Worm (Caenorhabditis elegans): ENCODE measurements around the gene ttbk-7.

The ttbk-7 gene

DNA sequence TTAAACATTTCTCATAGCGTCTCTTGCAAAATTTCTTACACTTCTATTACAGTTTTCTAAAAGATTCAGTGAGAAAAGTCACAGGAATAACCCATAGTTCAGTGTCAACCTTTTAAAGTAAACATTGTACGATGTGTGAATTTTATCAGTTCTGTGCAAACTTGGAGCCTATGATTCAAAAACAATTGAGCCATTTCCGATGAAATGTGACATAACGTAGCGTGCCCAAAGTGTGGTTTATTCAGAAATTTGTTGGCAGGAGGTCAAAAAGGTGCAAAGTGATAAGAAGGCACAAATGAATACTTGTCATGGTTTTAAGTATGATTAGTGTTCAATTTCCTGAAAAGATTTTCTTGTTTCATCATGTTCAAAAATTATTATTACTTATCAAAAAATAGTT, 18.1 kb downstream of the ttbk-7 start:
- TF ChIP-seq nhr-80 (tag; optimal IDR thresholded peaks at IDR 0.05) (peak; percentile 59), attf-6 (GFP tag; IDR thresholded peaks at IDR 0.05) (no peak), lin-54 (GFP tag; optimal IDR thresholded peaks at IDR 0.05) (no peak)

DNA sequence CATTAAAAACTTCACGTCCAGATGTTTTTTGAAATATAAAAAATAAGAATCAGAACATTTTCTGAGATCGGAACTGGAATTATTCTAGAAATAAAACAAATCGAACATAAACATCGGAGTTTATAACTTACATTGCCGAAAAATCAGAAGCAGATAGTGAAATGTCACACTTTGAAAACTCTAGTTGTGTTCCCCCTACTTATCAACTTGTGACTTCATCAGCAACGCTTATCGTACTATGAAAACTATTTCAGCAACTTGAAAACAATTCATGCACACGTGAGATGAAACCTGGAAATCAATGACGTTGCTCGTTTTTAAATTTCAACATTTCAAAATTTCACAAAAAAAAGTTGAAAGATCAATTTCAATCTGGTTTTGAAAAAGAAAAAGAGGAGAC, 19.0 kb downstream of the ttbk-7 start:
- no peak for TF ChIP-seq somi-1 (GFP tag; optimal IDR thresholded peaks at IDR 0.05)
- no peak for TF ChIP-seq xnd-1 (tag; optimal IDR thresholded peaks at IDR 0.05)
- TF ChIP-seq K12H6.12 (tag; optimal IDR thresholded peaks at IDR 0.05) = no peak
- no peak for TF ChIP-seq ztf-22 (GFP tag; optimal IDR thresholded peaks at IDR 0.05)
- no peak for TF ChIP-seq hlh-26 (GFP tag; conservative IDR thresholded peaks at IDR 0.05)
- TF ChIP-seq F22D6.2 (tag; optimal IDR thresholded peaks at IDR 0.05) = no peak
- no peak for TF ChIP-seq attf-5 (GFP tag; optimal IDR thresholded peaks at IDR 0.05)
- no peak for TF ChIP-seq nfyb-1 (GFP tag; IDR thresholded peaks at IDR 0.05)
- TF ChIP-seq nhr-80 (tag; optimal IDR thresholded peaks at IDR 0.05) = no peak
- no peak for TF ChIP-seq snpc-3.4 (tag; optimal IDR thresholded peaks at IDR 0.05)
- no peak for TF ChIP-seq egl-44 (GFP tag; IDR thresholded peaks at IDR 0.05)
- TF ChIP-seq hmg-20 (GFP tag; IDR thresholded peaks at IDR 0.05) = no peak
- TF ChIP-seq F57A8.1 (GFP tag; optimal IDR thresholded peaks at IDR 0.05) = no peak
- no peak for TF ChIP-seq lin-40 (tag; optimal IDR thresholded peaks at IDR 0.05)
- TF ChIP-seq lsl-1 (GFP tag; optimal IDR thresholded peaks at IDR 0.05) = no peak
- TF ChIP-seq aptf-3 (GFP tag; IDR thresholded peaks at IDR 0.05) = no peak

DNA sequence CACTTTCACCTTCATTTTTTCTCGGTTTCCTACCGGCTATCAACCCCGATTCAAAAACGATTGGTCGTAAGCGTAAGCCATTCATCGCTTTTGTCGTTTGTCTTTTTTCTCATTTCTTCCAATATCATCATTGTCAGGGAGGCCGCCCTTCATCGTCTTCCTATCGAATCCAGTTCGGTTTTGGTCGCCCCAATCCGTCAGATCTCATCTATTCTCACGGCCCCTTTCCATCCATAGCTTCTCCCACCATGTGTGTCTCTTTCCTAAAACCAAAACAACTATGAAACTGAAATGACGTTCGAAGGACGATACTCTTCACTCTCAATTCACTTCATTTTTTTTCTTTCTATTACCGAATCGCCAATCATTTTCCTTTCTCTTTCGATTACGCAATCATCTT, 19.8 kb downstream of the ttbk-7 start:
- TF ChIP-seq ccch-3 (GFP tag; optimal IDR thresholded peaks at IDR 0.05) (no peak), somi-1 (GFP tag; optimal IDR thresholded peaks at IDR 0.05) (no peak), aptf-2 (GFP tag; conservative IDR thresholded peaks at IDR 0.05) (no peak), sea-2 (GFP tag; IDR thresholded peaks at IDR 0.05) (no peak), tlf-1 (GFP tag; optimal IDR thresholded peaks at IDR 0.05) (no peak), B0035.1 (tag; optimal IDR thresholded peaks at IDR 0.05) (no peak), F22D6.2 (tag; optimal IDR thresholded peaks at IDR 0.05) (no peak), efl-1 (GFP tag; optimal IDR thresholded peaks at IDR 0.05) (no peak), snpc-1.3 (tag; optimal IDR thresholded peaks at IDR 0.05; ENCODE audit: insufficient read depth) (no peak), fkh-3 (tag; optimal IDR thresholded peaks at IDR 0.05) (no peak)

DNA sequence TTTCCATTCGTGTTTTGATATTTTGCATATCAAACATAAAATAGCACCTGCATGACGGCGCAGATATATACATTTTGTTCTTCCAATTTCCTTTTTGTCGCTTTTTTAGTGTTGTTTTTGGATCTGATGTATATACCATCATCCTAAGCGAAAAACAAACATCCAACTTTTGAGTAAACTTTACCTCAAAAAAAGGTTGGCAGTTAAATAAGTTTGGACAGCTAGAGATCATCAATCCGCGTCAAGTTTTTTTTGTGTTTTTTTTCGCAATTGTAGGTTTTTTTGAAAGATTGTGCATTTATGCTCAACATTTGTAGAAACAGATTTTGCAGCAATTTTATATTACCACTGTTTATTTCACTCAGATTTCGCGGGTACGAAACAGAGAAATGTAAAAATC, 23.9 kb downstream of the ttbk-7 start, which contains the start of gene bus-19:
bus-19 (plus strand) TSS at position 301 of the 400 bp plus-strand sequence.
- TF ChIP-seq dpff-1 (tag; optimal IDR thresholded peaks at IDR 0.05) = no peak
- no peak for TF ChIP-seq ztf-25 (GFP tag; IDR thresholded peaks at IDR 0.05)
- no peak for TF ChIP-seq ceh-58 (GFP tag; IDR thresholded peaks at IDR 0.05)

DNA sequence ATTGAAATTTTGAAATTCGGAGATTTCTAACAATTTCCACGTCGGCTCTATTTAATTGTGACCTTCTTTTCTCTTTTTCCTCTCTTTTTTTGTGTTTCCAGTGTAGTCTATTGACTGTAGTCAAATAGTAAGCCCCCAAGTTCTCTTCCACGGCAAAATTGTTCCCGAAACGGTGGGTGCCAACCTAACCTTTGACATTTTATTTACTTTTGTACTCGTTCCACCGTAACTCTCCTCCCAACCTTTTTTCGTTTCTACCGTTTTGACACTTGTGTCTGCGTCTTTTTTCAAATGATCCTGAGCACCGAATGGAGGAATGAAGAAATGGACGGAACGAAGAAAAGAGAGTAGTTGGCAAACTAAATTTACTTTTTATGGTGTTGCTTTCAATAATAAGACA, 24.9 kb downstream of the ttbk-7 start:
- no peak for TF ChIP-seq chd-7 (tag; optimal IDR thresholded peaks at IDR 0.05)
- no peak for TF ChIP-seq xnd-1 (tag; optimal IDR thresholded peaks at IDR 0.05)
- TF ChIP-seq Y53G8AR.9 (GFP tag; conservative IDR thresholded peaks at IDR 0.05) = no peak
- no peak for TF ChIP-seq egl-44 (GFP tag; IDR thresholded peaks at IDR 0.05)
- no peak for TF ChIP-seq pha-4 (tag; optimal IDR thresholded peaks at IDR 0.05)

Measured in whole organism, young adult.